Fruit fly (Drosophila melanogaster): Measurements from ENCODE around the gene CG15443.

- TF ChIP-seq Ets21C (GFP tag; optimal IDR thresholded peaks at IDR 0.05) (no peak), CG32006 (GFP tag; optimal IDR thresholded peaks at IDR 0.05) (no peak), CG6276 (GFP tag; optimal IDR thresholded peaks at IDR 0.05) (no peak), Sox102F (GFP tag; optimal IDR thresholded peaks at IDR 0.05) (no peak), salr (GFP tag; optimal IDR thresholded peaks at IDR 0.05) (no peak)
These were observed 13.5 kb upstream of the CG15443 start, which contains the start of gene ine for dm6 chr2L:4476672-4477273.

All from whole organism, prepupa.